Worm (Caenorhabditis elegans) whole organism, L4 larva: Measurements from ENCODE around the gene B0228.6.
A peak's percentile ranks its signal among the peaks of the same experiment; 100 is the strongest.

Experiments
- D1046.2 ChIP-seq: fragments of 200-800 bp; sonication (Bioruptor generic); IDR thresholded peaks from 2 replicates; pipeline ENCODE4 v1.3.6; 2022; ENCODE audit warnings: missing genetic modification characterization, missing compliant biosample characterization
- F10B5.3 ChIP-seq: sonication (generic microtip); optimal IDR thresholded peaks from 2 replicates; lab custom pipeline; 2016; ENCODE audit warnings: mild to moderate bottlenecking, missing genetic modification characterization, missing compliant biosample characterization
- F26F4.8 ChIP-seq: fragments of 200-800 bp; sonication (Bioruptor generic); conservative IDR thresholded peaks from 2 replicates; pipeline ENCODE4 v1.3.6; 2022; ENCODE audit warnings: missing genetic modification characterization, missing compliant biosample characterization
- R02D3.7 ChIP-seq: fragments of 150-350 bp; sonication (generic microtip); optimal IDR thresholded peaks from 3 replicates; lab custom pipeline; 2014; ENCODE audit warnings: missing biosample characterization, missing genetic modification characterization
- T20F7.1 ChIP-seq: fragments of 200-800 bp; sonication (Bioruptor generic); optimal IDR thresholded peaks from 2 replicates; lab custom pipeline; 2018; ENCODE audit warnings: mild to moderate bottlenecking, missing genetic modification characterization, missing compliant biosample characterization
- T26A8.4 ChIP-seq: fragments of 200-800 bp; sonication (Bioruptor generic); IDR thresholded peaks from 2 replicates; pipeline ENCODE4 v1.3.6; 2022; ENCODE audit warnings: missing genetic modification characterization, missing compliant biosample characterization
- ZK337.2 ChIP-seq: fragments of 200-800 bp; sonication (Bioruptor generic); IDR thresholded peaks from 2 replicates; pipeline ENCODE4 v1.3.6; 2022; ENCODE audit warnings: missing genetic modification reagents, missing genetic modification characterization, missing compliant biosample characterization
- aha-1 ChIP-seq: fragments of 150-350 bp; peaks from one replicate; lab custom pipeline; 2014; ENCODE audit warnings: missing biosample characterization, missing genetic modification characterization
- aly-2 ChIP-seq: sonication (generic microtip); optimal IDR thresholded peaks from 2 replicates; lab custom pipeline; 2018; ENCODE audit warnings: missing biosample characterization, missing genetic modification characterization
- ama-1 ChIP-seq: fragments of 150-350 bp; optimal IDR thresholded peaks from 2 replicates; lab custom pipeline; 2014; ENCODE audit warnings: inconsistent platforms, mixed read lengths
- ceh-28 ChIP-seq: fragments of 150-350 bp; optimal IDR thresholded peaks from 2 replicates; lab custom pipeline; 2014; ENCODE audit warnings: missing biosample characterization, missing genetic modification reagents, missing genetic modification characterization
- ceh-62 ChIP-seq: sonication (generic microtip); optimal IDR thresholded peaks from 2 replicates; lab custom pipeline; 2017; ENCODE audit warnings: missing biosample characterization, missing genetic modification characterization
- daf-16 ChIP-seq, 3 experiments: sonication (generic microtip); optimal IDR thresholded peaks; 2 replicates each; lab custom pipeline; 2016 to 2017; ENCODE audit warnings: missing genetic modification characterization in 3 of 3, missing genetic modification reagents in 3 of 3, mild to moderate bottlenecking in 2 of 3, missing compliant biosample characterization in 2 of 3, missing biosample characterization in 1 of 3, moderate library complexity in 1 of 3
- daf-19 ChIP-seq: fragments of 200-800 bp; sonication (Bioruptor generic); conservative IDR thresholded peaks from 2 replicates; pipeline ENCODE4 v1.3.6; 2022; ENCODE audit warnings: missing genetic modification characterization, missing compliant biosample characterization
- dpl-1 ChIP-seq: fragments of 150-350 bp; optimal IDR thresholded peaks from 2 replicates; lab custom pipeline; 2014; ENCODE audit warnings: missing biosample characterization, missing genetic modification reagents, missing genetic modification characterization
- dve-1 ChIP-seq: sonication (generic microtip); optimal IDR thresholded peaks from 2 replicates; lab custom pipeline; 2017; ENCODE audit warnings: antibody characterized with exemption, mild to moderate bottlenecking, missing genetic modification characterization, missing compliant biosample characterization; ENCODE audit not compliant: insufficient read depth
- egl-43 ChIP-seq: fragments of 200-800 bp; sonication (Bioruptor generic); IDR thresholded peaks from 2 replicates; pipeline ENCODE4 v1.3.6; 2022; ENCODE audit warnings: missing genetic modification reagents, missing genetic modification characterization, missing compliant biosample characterization
- fkh-10 ChIP-seq: fragments of 150-350 bp; optimal IDR thresholded peaks from 2 replicates; lab custom pipeline; 2014; ENCODE audit warnings: missing biosample characterization, missing genetic modification reagents, missing genetic modification characterization
- fos-1 ChIP-seq: fragments of 150-350 bp; optimal IDR thresholded peaks from 2 replicates; lab custom pipeline; 2014; ENCODE audit warnings: missing biosample characterization, missing genetic modification characterization
- gei-8 ChIP-seq: fragments of 200-800 bp; sonication (Bioruptor generic); optimal IDR thresholded peaks from 2 replicates; lab custom pipeline; 2018; ENCODE audit warnings: mild to moderate bottlenecking, missing genetic modification characterization, missing compliant biosample characterization
- hif-1 ChIP-seq, 2 experiments: sonication (generic microtip); optimal IDR thresholded peaks; 2 replicates each; lab custom pipeline; 2016 to 2017; ENCODE audit warnings: missing compliant biosample characterization in 2 of 2, missing genetic modification characterization in 2 of 2, missing genetic modification reagents in 2 of 2, missing genotype in 2 of 2, mild to moderate bottlenecking in 1 of 2
- hlh-11 ChIP-seq: fragments of 200-800 bp; sonication (Bioruptor generic); optimal IDR thresholded peaks from 2 replicates; lab custom pipeline; 2018; ENCODE audit warnings: mild to moderate bottlenecking, missing genetic modification characterization, missing compliant biosample characterization
- lin-15B ChIP-seq: fragments of 150-350 bp; sonication (generic microtip); optimal IDR thresholded peaks from 3 replicates; lab custom pipeline; 2014; ENCODE audit warnings: missing biosample characterization, missing genetic modification characterization
- madf-9 ChIP-seq: fragments of 200-800 bp; sonication (Bioruptor generic); conservative IDR thresholded peaks from 2 replicates; pipeline ENCODE4 v1.3.6; 2022; ENCODE audit warnings: missing genetic modification reagents, missing genetic modification characterization, missing compliant biosample characterization
- mdt-29 ChIP-seq: fragments of 200-800 bp; sonication (Bioruptor generic); IDR thresholded peaks from 2 replicates; pipeline ENCODE4 v1.3.6; 2022; ENCODE audit warnings: missing genetic modification reagents, missing genetic modification characterization, missing compliant biosample characterization
- mep-1 ChIP-seq: fragments of 150-350 bp; sonication (generic microtip); optimal IDR thresholded peaks from 3 replicates; lab custom pipeline; 2014; ENCODE audit warnings: missing biosample characterization, missing genetic modification characterization
- mes-2 ChIP-seq: sonication (generic microtip); optimal IDR thresholded peaks from 2 replicates; lab custom pipeline; 2016; ENCODE audit warnings: missing genotype, mild to moderate bottlenecking, missing genetic modification characterization, missing compliant biosample characterization; ENCODE audit not compliant: poor library complexity, severe bottlenecking
- mxl-3 ChIP-seq: fragments of 200-800 bp; sonication (Bioruptor generic); optimal IDR thresholded peaks from 2 replicates; lab custom pipeline; 2018; ENCODE audit warnings: mild to moderate bottlenecking, missing genetic modification characterization, missing compliant biosample characterization
- nhr-237 ChIP-seq: sonication (generic microtip); optimal IDR thresholded peaks from 2 replicates; lab custom pipeline; 2017; ENCODE audit warnings: missing biosample characterization, missing genetic modification characterization
- nhr-25 ChIP-seq: sonication (generic microtip); optimal IDR thresholded peaks from 2 replicates; lab custom pipeline; 2017; ENCODE audit warnings: missing genetic modification characterization, mild to moderate bottlenecking, missing compliant biosample characterization, antibody characterized with exemption, moderate library complexity, borderline replicate concordance; ENCODE audit not compliant: insufficient read depth
- nhr-28 ChIP-seq: fragments of 150-350 bp; optimal IDR thresholded peaks from 2 replicates; lab custom pipeline; 2014; ENCODE audit warnings: missing biosample characterization, missing genetic modification characterization
- nhr-41 ChIP-seq: fragments of 200-800 bp; sonication (Bioruptor generic); IDR thresholded peaks from 2 replicates; pipeline ENCODE4 v1.3.6; 2022; ENCODE audit warnings: missing genetic modification reagents, missing genetic modification characterization, missing compliant biosample characterization
- nhr-6 ChIP-seq: fragments of 150-350 bp; optimal IDR thresholded peaks from 2 replicates; lab custom pipeline; 2014; ENCODE audit warnings: missing biosample characterization, missing genetic modification characterization
- nhr-77 ChIP-seq: fragments of 150-350 bp; optimal IDR thresholded peaks from 2 replicates; lab custom pipeline; 2014; ENCODE audit warnings: missing biosample characterization, missing genetic modification characterization
- rbr-2 ChIP-seq: sonication (generic microtip); optimal IDR thresholded peaks from 2 replicates; lab custom pipeline; 2016; ENCODE audit warnings: missing genotype, missing genetic modification characterization, missing compliant biosample characterization
- sdz-12 ChIP-seq: fragments of 200-800 bp; sonication (Bioruptor generic); optimal IDR thresholded peaks from 2 replicates; lab custom pipeline; 2018; ENCODE audit warnings: mild to moderate bottlenecking, missing genetic modification characterization, missing compliant biosample characterization
- set-16 ChIP-seq: fragments of 200-800 bp; sonication (Bioruptor generic); IDR thresholded peaks from 2 replicates; pipeline ENCODE4 v1.3.6; 2022; ENCODE audit warnings: missing genetic modification reagents, missing genetic modification characterization, missing compliant biosample characterization
- skn-1 ChIP-seq: fragments of 150-350 bp; optimal IDR thresholded peaks from 2 replicates; lab custom pipeline; 2014; ENCODE audit warnings: missing biosample characterization, missing genetic modification characterization
- unc-62 ChIP-seq, 3 experiments: fragments of 150-350 bp in 1 of 3; sonication (generic microtip); optimal IDR thresholded peaks in 2 of 3; peaks in 1 of 3; 1 replicate in 1 of 3; 2 replicates in 2 of 3; lab custom pipeline; 2014 to 2017; ENCODE audit warnings: missing biosample characterization in 3 of 3, missing genetic modification characterization in 3 of 3, missing genetic modification reagents in 3 of 3, missing genotype in 1 of 3
- vab-7 ChIP-seq: fragments of 200-800 bp; sonication (Bioruptor generic); IDR thresholded peaks from 2 replicates; pipeline ENCODE4 v1.3.6; 2022; ENCODE audit warnings: missing genetic modification reagents, missing genetic modification characterization, missing compliant biosample characterization
- zag-1 ChIP-seq: fragments of 150-350 bp; optimal IDR thresholded peaks from 2 replicates; lab custom pipeline; 2014; ENCODE audit warnings: missing biosample characterization, missing genetic modification characterization
- zip-11 ChIP-seq: fragments of 200-800 bp; sonication (Bioruptor generic); IDR thresholded peaks from 2 replicates; pipeline ENCODE4 v1.3.6; 2022; ENCODE audit warnings: missing genetic modification characterization, missing compliant biosample characterization
- zip-2 ChIP-seq: fragments of 150-350 bp; optimal IDR thresholded peaks from 2 replicates; lab custom pipeline; 2014; ENCODE audit warnings: missing biosample characterization, missing genetic modification characterization
- ztf-7 ChIP-seq: fragments of 150-350 bp; optimal IDR thresholded peaks from 2 replicates; lab custom pipeline; 2014; ENCODE audit warnings: missing biosample characterization, missing genetic modification characterization

B0228.6 gene

ce11 chrII:7794222-7794621, 39.3 kb upstream of the B0228.6 start, which contains the start of gene glr-4 (continued):
- no peak for TF ChIP-seq nhr-6 (tag; lab: Kevin White, UChicago)

- TF ChIP-seq nhr-77 (tag; lab: Kevin White, UChicago), result no peak
- TF ChIP-seq vab-7 (GFP tag; lab: Robert Waterston, UW), result no peak
- no peak for TF ChIP-seq nhr-41
- TF ChIP-seq nhr-237 (tag; lab: Kevin White, UChicago), result no peak
- no peak for TF ChIP-seq mes-2
- TF ChIP-seq T20F7.1 (GFP tag; lab: Kevin White, UChicago), result no peak
- no peak for TF ChIP-seq ceh-62
- no peak for TF ChIP-seq mxl-3 (GFP tag; lab: Kevin White, UChicago)
Measured at ce11 chrII:7792514-7792913, 37.5 kb upstream of the B0228.6 start.

ce11 chrII:7791408-7792050, 36.6 kb upstream of the B0228.6 start:
- TF ChIP-seq ama-1 (lab: Kevin White, UChicago) (peak; percentile 47), aha-1 (peak; percentile 63), nhr-25 (tag; lab: Kevin White, UChicago) (peak; percentile 71), mep-1 (tag; lab: Kevin White, UChicago) (peak; percentile 56), nhr-77 (tag; lab: Kevin White, UChicago) (no peak), ztf-7 (tag; lab: Kevin White, UChicago) (no peak), unc-62 (GFP tag; optimal IDR thresholded peaks at IDR 0.05 in 1 of 2; lab: Kevin White, UChicago) (peak in 1 of 2 experiments; percentile 0), unc-62 (tag; optimal IDR thresholded peaks at IDR 0.05; lab: Kevin White, UChicago) (no peak), T26A8.4 (GFP tag; lab: Robert Waterston, UW) (peak; percentile 25; the same call in 1 of the 2 replicates), R02D3.7 (no peak), dve-1 (no peak), T20F7.1 (GFP tag; lab: Kevin White, UChicago) (peak; percentile 19)
- TF ChIP-seq, all 104 proteins: peak for 7

ce11 chrII:7790324-7790898, 35.4 kb upstream of the B0228.6 start, which contains the start of gene srlf-1:
TSS of gene srlf-1 (plus strand) at chrII:7790591.
- TF ChIP-seq dpl-1 (GFP tag; lab: Kevin White, UChicago), result no peak
- TF ChIP-seq gei-8 (GFP tag; lab: Kevin White, UChicago), result peak; percentile 16
- TF ChIP-seq ceh-28 (tag; lab: Kevin White, UChicago), result no peak
- TF ChIP-seq D1046.2 (GFP tag; lab: Robert Waterston, UW), result no peak
- TF ChIP-seq egl-43 (GFP tag; lab: Robert Waterston, UW), result no peak; the same call in 1 of the 2 replicates
- no peak for TF ChIP-seq mdt-29
- no peak for TF ChIP-seq daf-19 (GFP tag; lab: Robert Waterston, UW)
- no peak for TF ChIP-seq aly-2 (tag; lab: Kevin White, UChicago)
- peak; percentile 34 for TF ChIP-seq nhr-28 (tag; lab: Kevin White, UChicago)
- TF ChIP-seq madf-9 (GFP tag; lab: Robert Waterston, UW), result no peak
- TF ChIP-seq zip-2 (tag; lab: Kevin White, UChicago), result no peak
- no peak for TF ChIP-seq fkh-10 (GFP tag; lab: Kevin White, UChicago)
- TF ChIP-seq zag-1 (tag; lab: Kevin White, UChicago), result no peak
- TF ChIP-seq zip-11 (GFP tag; lab: Robert Waterston, UW), result no peak
- no peak for TF ChIP-seq rbr-2 (tag; lab: Kevin White, UChicago)
- TF ChIP-seq dve-1, result no peak
- TF ChIP-seq hif-1 (tag; optimal IDR thresholded peaks at IDR 0.05; lab: Kevin White, UChicago), result no peak
- TF ChIP-seq F10B5.3 (tag; lab: Kevin White, UChicago), result no peak
- no peak for TF ChIP-seq daf-16 (GFP tag; optimal IDR thresholded peaks at IDR 0.05; lab: Kevin White, UChicago)
- no peak for TF ChIP-seq daf-16 (tag; optimal IDR thresholded peaks at IDR 0.05; lab: Kevin White, UChicago)
- TF ChIP-seq hlh-11 (tag; lab: Kevin White, UChicago), result peak; percentile 14
- TF ChIP-seq nhr-77 (tag; lab: Kevin White, UChicago), result no peak
- TF ChIP-seq mes-2, result no peak
- TF ChIP-seq fos-1 (tag; lab: Kevin White, UChicago), result no peak
- no peak for TF ChIP-seq sdz-12 (GFP tag; lab: Kevin White, UChicago)
- no peak; the same call in 1 of the 2 replicates for TF ChIP-seq set-16 (GFP tag; lab: Robert Waterston, UW)
- TF ChIP-seq lin-15B (tag; lab: Kevin White, UChicago), result no peak
- no peak for TF ChIP-seq skn-1 (tag; lab: Kevin White, UChicago)
- TF ChIP-seq ZK337.2, result no peak
- no peak for TF ChIP-seq F26F4.8
- TF ChIP-seq ceh-62, result no peak
